Fruit fly (Drosophila melanogaster) whole organism, embryonic: ENCODE measurements around the gene RpL37A.

Experiments
- Atf-2 ChIP-seq: fragments of 200-800 bp; sonication (Bioruptor generic); optimal IDR thresholded peaks from 2 replicates; lab custom pipeline; 2016; ENCODE audit warnings: missing biosample characterization, missing genetic modification characterization
- Awh ChIP-seq: fragments of 200-800 bp; sonication (Bioruptor generic); IDR thresholded peaks from 2 replicates; pipeline ENCODE4, ENCODE4 v1.3.6; 2022; ENCODE audit warnings: missing biosample characterization, missing genetic modification characterization
- Bgb ChIP-seq: fragments of 200-800 bp; sonication (Bioruptor generic); IDR thresholded peaks from 2 replicates; pipeline ENCODE4 v1.3.6; 2022; ENCODE audit warnings: missing biosample characterization, missing genetic modification characterization; ENCODE audit not compliant: partially characterized antibody
- CG10267 ChIP-seq: fragments of 200-800 bp; sonication (Bioruptor generic); optimal IDR thresholded peaks from 2 replicates; lab custom pipeline; 2018; ENCODE audit warnings: missing biosample characterization, mild to moderate bottlenecking, missing genetic modification characterization, moderate library complexity
- CG11398 ChIP-seq: fragments of 200-800 bp; sonication (Bioruptor generic); optimal IDR thresholded peaks from 2 replicates; lab custom pipeline; 2016; ENCODE audit warnings: missing biosample characterization, missing genetic modification characterization
- CG12155 ChIP-seq: fragments of 200-800 bp; sonication (Bioruptor generic); optimal IDR thresholded peaks from 3 replicates; lab custom pipeline; 2016; ENCODE audit warnings: missing biosample characterization, missing genetic modification characterization
- CG13287 ChIP-seq: fragments of 200-800 bp; sonication (Bioruptor generic); IDR thresholded peaks from 2 replicates; pipeline ENCODE4 v1.3.6; 2022; ENCODE audit warnings: missing biosample characterization, missing genetic modification characterization; ENCODE audit not compliant: partially characterized antibody
- CG1529 ChIP-seq: fragments of 200-800 bp; sonication (Bioruptor generic); optimal IDR thresholded peaks from 3 replicates; lab custom pipeline; 2018; ENCODE audit warnings: missing biosample characterization, missing genetic modification characterization
- CG16863 ChIP-seq: fragments of 200-800 bp; sonication (Bioruptor generic); optimal IDR thresholded peaks from 3 replicates; lab custom pipeline; 2016; ENCODE audit warnings: missing biosample characterization, missing genetic modification characterization
- CG2199 ChIP-seq: fragments of 200-800 bp; sonication (Bioruptor generic); IDR thresholded peaks from 3 replicates; pipeline ENCODE4 v1.3.6; 2022; ENCODE audit warnings: missing biosample characterization, missing genetic modification characterization
- CG30020 ChIP-seq: fragments of 200-800 bp; optimal IDR thresholded peaks from 2 replicates; lab custom pipeline; 2019; ENCODE audit warnings: missing biosample characterization, mild to moderate bottlenecking, missing genetic modification characterization, moderate library complexity
- CG31365 ChIP-seq: fragments of 200-800 bp; sonication (Bioruptor generic); optimal IDR thresholded peaks from 2 replicates; lab custom pipeline; 2018; ENCODE audit warnings: missing biosample characterization, mild to moderate bottlenecking, missing genetic modification characterization
- CG31441 ChIP-seq: fragments of 200-800 bp; sonication (Bioruptor generic); IDR thresholded peaks from 2 replicates; pipeline ENCODE4 v1.3.6; 2022; ENCODE audit warnings: missing biosample characterization, missing genetic modification characterization
- CG3163 ChIP-seq: fragments of 200-800 bp; sonication (Bioruptor generic); optimal IDR thresholded peaks from 3 replicates; lab custom pipeline; 2016; ENCODE audit warnings: missing biosample characterization, missing genetic modification characterization
- CG32532 ChIP-seq: fragments of 200-800 bp; sonication (Bioruptor generic); IDR thresholded peaks from 2 replicates; pipeline ENCODE4 v1.3.6; 2022; ENCODE audit warnings: missing biosample characterization, missing genetic modification characterization
- CG34376 ChIP-seq: fragments of 200-800 bp; sonication (Bioruptor generic); optimal IDR thresholded peaks from 2 replicates; lab custom pipeline; 2018; ENCODE audit warnings: missing biosample characterization, mild to moderate bottlenecking, missing genetic modification characterization
- CG5180 ChIP-seq: fragments of 200-800 bp; sonication (Bioruptor generic); optimal IDR thresholded peaks from 3 replicates; lab custom pipeline; 2017; ENCODE audit warnings: missing biosample characterization, missing genetic modification characterization, mild to moderate bottlenecking, moderate library complexity, missing genetic modification reagents
- CG6854 ChIP-seq: fragments of 200-800 bp; sonication (Bioruptor generic); optimal IDR thresholded peaks from 3 replicates; lab custom pipeline; 2017; ENCODE audit warnings: missing biosample characterization, mild to moderate bottlenecking, missing genetic modification characterization
- CG7271 ChIP-seq: fragments of 200-800 bp; sonication (Bioruptor generic); optimal IDR thresholded peaks from 2 replicates; lab custom pipeline; 2018; ENCODE audit warnings: missing biosample characterization, mild to moderate bottlenecking, missing genetic modification characterization, moderate library complexity
- CG7372 ChIP-seq: fragments of 200-800 bp; sonication (Bioruptor generic); IDR thresholded peaks from 2 replicates; pipeline ENCODE4 v1.3.6; 2022; ENCODE audit warnings: missing biosample characterization, missing genetic modification characterization
- Chrac-16 ChIP-seq: fragments of 200-800 bp; sonication (Bioruptor generic); optimal IDR thresholded peaks from 3 replicates; lab custom pipeline; 2016; ENCODE audit warnings: missing biosample characterization, missing genetic modification characterization
- Doc3 ChIP-seq: fragments of 200-800 bp; sonication (Bioruptor generic); IDR thresholded peaks from 3 replicates; pipeline ENCODE4 v1.3.6; 2022; ENCODE audit warnings: missing biosample characterization, missing genetic modification characterization; ENCODE audit not compliant: partially characterized antibody
- Dp ChIP-seq: fragments of 200-800 bp; sonication (Bioruptor generic); optimal IDR thresholded peaks from 2 replicates; lab custom pipeline; 2018; ENCODE audit warnings: missing biosample characterization, mild to moderate bottlenecking, missing genetic modification characterization, moderate library complexity
- Ets97D ChIP-seq: fragments of 200-800 bp; sonication (Bioruptor generic); optimal IDR thresholded peaks from 3 replicates; lab custom pipeline; 2016; ENCODE audit warnings: missing biosample characterization, missing genetic modification characterization
- HLHmδ ChIP-seq: fragments of 200-800 bp; sonication (Bioruptor generic); optimal IDR thresholded peaks from 2 replicates; lab custom pipeline; 2018; ENCODE audit warnings: missing biosample characterization, mild to moderate bottlenecking, missing genetic modification characterization, moderate library complexity
- Hsf ChIP-seq: fragments of 200-800 bp; sonication (Bioruptor generic); optimal IDR thresholded peaks from 3 replicates; lab custom pipeline; 2016; ENCODE audit warnings: missing biosample characterization, missing genetic modification characterization
- Kr ChIP-seq: fragments of 200-800 bp; sonication (Bioruptor generic); optimal IDR thresholded peaks from 2 replicates; lab custom pipeline; 2017; ENCODE audit warnings: missing biosample characterization, mild to moderate bottlenecking, missing genetic modification characterization
- NC2α ChIP-seq: fragments of 200-800 bp; sonication (Bioruptor generic); optimal IDR thresholded peaks from 2 replicates; lab custom pipeline; 2016; ENCODE audit warnings: missing biosample characterization, missing genetic modification characterization
- NFAT ChIP-seq: fragments of 200-800 bp; sonication (Bioruptor generic); IDR thresholded peaks from 2 replicates; pipeline ENCODE4 v1.3.6; 2022; ENCODE audit warnings: missing biosample characterization, missing genetic modification characterization
- Scr ChIP-seq: fragments of 200-800 bp; sonication (Bioruptor generic); IDR thresholded peaks from 2 replicates; pipeline ENCODE4 v1.3.6; 2022; ENCODE audit warnings: missing biosample characterization, missing genetic modification characterization; ENCODE audit not compliant: partially characterized antibody
- Stat92E ChIP-seq, 3 experiments: fragments of >200 bp in 2 of 3; fragments of 200-800 bp in 1 of 3; sonication (Bioruptor generic) in 1 of 3; optimal IDR thresholded peaks; 2 replicates each; lab custom pipeline; 2017 to 2019; ENCODE audit warnings: missing biosample characterization in 3 of 3, missing genetic modification characterization in 3 of 3, mild to moderate bottlenecking in 1 of 3, moderate library complexity in 1 of 3
- ase ChIP-seq: fragments of 200-800 bp; sonication (Bioruptor generic); IDR thresholded peaks from 3 replicates; pipeline ENCODE4 v1.3.6; 2022; ENCODE audit warnings: missing biosample characterization, missing genetic modification characterization
- az2 ChIP-seq: fragments of 200-800 bp; sonication (Bioruptor generic); optimal IDR thresholded peaks from 3 replicates; lab custom pipeline; 2016; ENCODE audit warnings: missing biosample characterization, missing genetic modification characterization
- bbx ChIP-seq: fragments of 200-800 bp; sonication (Bioruptor generic); IDR thresholded peaks from 2 replicates; pipeline ENCODE4 v1.3.6; 2022; ENCODE audit warnings: missing biosample characterization, missing genetic modification characterization; ENCODE audit not compliant: partially characterized antibody
- btn ChIP-seq: fragments of 200-800 bp; sonication (Bioruptor generic); optimal IDR thresholded peaks from 2 replicates; lab custom pipeline; 2016; ENCODE audit warnings: missing biosample characterization, missing genetic modification characterization
- ci ChIP-seq: fragments of 200-800 bp; sonication (Bioruptor generic); IDR thresholded peaks from 3 replicates; pipeline ENCODE4 v1.3.6; 2022; ENCODE audit warnings: missing biosample characterization, missing genetic modification characterization
- eyg ChIP-seq: fragments of 200-800 bp; sonication (Bioruptor generic); optimal IDR thresholded peaks from 3 replicates; lab custom pipeline; 2016; ENCODE audit warnings: missing biosample characterization, missing genetic modification characterization
- kay ChIP-seq: fragments of 200-800 bp; sonication (Bioruptor generic); optimal IDR thresholded peaks from 2 replicates; lab custom pipeline; 2016; ENCODE audit warnings: missing biosample characterization, missing genetic modification characterization
- lbe ChIP-seq: fragments of 200-800 bp; sonication (Bioruptor generic); optimal IDR thresholded peaks from 2 replicates; lab custom pipeline; 2016; ENCODE audit warnings: missing biosample characterization, mild to moderate bottlenecking, missing genetic modification characterization
- mld ChIP-seq: fragments of 200-800 bp; sonication (Bioruptor generic); IDR thresholded peaks from 3 replicates; pipeline ENCODE4 v1.3.6; 2022; ENCODE audit warnings: missing biosample characterization, missing genetic modification characterization; ENCODE audit not compliant: partially characterized antibody
- nmo ChIP-seq: fragments of 200-800 bp; sonication (Bioruptor generic); optimal IDR thresholded peaks from 2 replicates; lab custom pipeline; 2018; ENCODE audit warnings: missing biosample characterization, mild to moderate bottlenecking, missing genetic modification characterization, moderate library complexity
- oc ChIP-seq: fragments of 200-800 bp; sonication (Bioruptor generic); optimal IDR thresholded peaks from 2 replicates; lab custom pipeline; 2018; ENCODE audit warnings: missing biosample characterization, mild to moderate bottlenecking, missing genetic modification characterization, moderate library complexity
- p53 ChIP-seq: fragments of 200-800 bp; sonication (Bioruptor generic); optimal IDR thresholded peaks from 2 replicates; lab custom pipeline; 2016; ENCODE audit warnings: missing biosample characterization, missing genetic modification characterization
- prd ChIP-seq, 3 experiments: fragments of >200 bp in 2 of 3; fragments of 200-800 bp in 1 of 3; sonication (Bioruptor generic) in 1 of 3; optimal IDR thresholded peaks in 2 of 3; IDR thresholded peaks in 1 of 3; 2 replicates in 2 of 3; 3 replicates in 1 of 3; pipeline versions ENCODE4 v1.3.6 to Lab custom; 2017 to 2022; ENCODE audit warnings: missing biosample characterization in 1 of 3, missing genetic modification characterization in 1 of 3
- psq ChIP-seq: fragments of 200-800 bp; sonication (Bioruptor generic); optimal IDR thresholded peaks from 2 replicates; lab custom pipeline; 2017; ENCODE audit warnings: missing biosample characterization, missing genetic modification characterization
- sisA ChIP-seq: fragments of 200-800 bp; sonication (Bioruptor generic); IDR thresholded peaks from 2 replicates; pipeline ENCODE4 v1.3.6; 2022; ENCODE audit warnings: missing biosample characterization, missing genetic modification characterization
- trem ChIP-seq: fragments of 200-800 bp; optimal IDR thresholded peaks from 3 replicates; lab custom pipeline; 2019; ENCODE audit warnings: missing biosample characterization, mild to moderate bottlenecking, missing genetic modification characterization, moderate library complexity
- wor ChIP-seq: fragments of 200-800 bp; sonication (Bioruptor generic); IDR thresholded peaks from 2 replicates; pipeline ENCODE4 v1.3.6; 2022; ENCODE audit warnings: missing biosample characterization, missing genetic modification characterization
- zen2 ChIP-seq: fragments of 200-800 bp; sonication (Bioruptor generic); IDR thresholded peaks from 3 replicates; pipeline ENCODE4 v1.3.6; 2022; ENCODE audit warnings: missing biosample characterization, missing genetic modification characterization; ENCODE audit not compliant: partially characterized antibody

The RpL37A gene

dm6 chr2L:5043495-5044146 is 27.1 kb upstream of the RpL37A start (continued):
- TF ChIP-seq lbe (GFP tag; lab: Kevin White, UChicago) (peak; percentile 43), trem (tag; lab: Kevin White, UChicago) (no peak), Doc3 (GFP tag; lab: Robert Waterston, UW) (no peak), mld (GFP tag; lab: Robert Waterston, UW) (no peak), CG5180 (GFP tag; lab: Kevin White, UChicago) (no peak), Chrac-16 (GFP tag; lab: Kevin White, UChicago) (peak; percentile 22), NFAT (GFP tag; lab: Robert Waterston, UW) (peak; percentile 62; the same call in 1 of the 2 replicates), kay (no peak), Ets97D (GFP tag; lab: Kevin White, UChicago) (no peak), CG11398 (no peak), p53 (GFP tag; lab: Kevin White, UChicago) (no peak), HLHmδ (GFP tag; lab: Kevin White, UChicago) (no peak), Kr (GFP tag; lab: Kevin White, UChicago) (no peak), CG13287 (GFP tag; lab: Robert Waterston, UW) (no peak), CG1529 (GFP tag; lab: Kevin White, UChicago) (peak; percentile 13), Dp (no peak), NC2α (GFP tag; lab: Kevin White, UChicago) (no peak), CG7372 (GFP tag; lab: Robert Waterston, UW) (0 out of 2 replicates have a peak, but pooled peaks have one; percentile 20), eyg (GFP tag; lab: Kevin White, UChicago) (no peak), Stat92E (GFP tag; optimal IDR thresholded peaks at IDR 0.05; lab: Kevin White, UChicago) (no peak), CG2199 (GFP tag; lab: Robert Waterston, UW) (no peak), CG7271 (no peak), Hsf (GFP tag; lab: Kevin White, UChicago) (no peak), zen2 (GFP tag; lab: Robert Waterston, UW) (no peak), CG30020 (no peak), CG6854 (GFP tag; lab: Kevin White, UChicago) (no peak), ci (peak; percentile 56), btn (GFP tag; lab: Kevin White, UChicago) (no peak), CG12155 (GFP tag; lab: Kevin White, UChicago) (peak; percentile 40), CG32532 (peak; percentile 53; the same call in 1 of the 2 replicates), CG16863 (GFP tag; lab: Kevin White, UChicago) (no peak), CG31441 (GFP tag; lab: Robert Waterston, UW) (no peak), CG34376 (no peak), prd (optimal IDR thresholded peaks at IDR 0.05; lab: Kevin White, UChicago) (no peak), prd (GFP tag; IDR thresholded peaks at IDR 0.05; lab: Robert Waterston, UW) (no peak), oc (tag; lab: Kevin White, UChicago) (no peak), bbx (no peak), ase (GFP tag; lab: Robert Waterston, UW) (peak; percentile 58; the same call in 2 of the 3 replicates), CG31365 (tag; lab: Kevin White, UChicago) (no peak), sisA (peak; percentile 69), az2 (GFP tag; lab: Kevin White, UChicago) (peak; percentile 53), Atf-2 (GFP tag; lab: Kevin White, UChicago) (no peak), Scr (no peak), nmo (GFP tag; lab: Kevin White, UChicago) (peak; percentile 27), psq (no peak), CG10267 (tag; lab: Kevin White, UChicago) (no peak), CG3163 (GFP tag; lab: Kevin White, UChicago) (no peak), Bgb (GFP tag; lab: Robert Waterston, UW) (no peak), wor (GFP tag; lab: Robert Waterston, UW) (no peak), Awh (no peak)
